Fruit fly (Drosophila melanogaster) whole organism, wandering third instar larva: ENCODE measurements around the gene Mesh1.

Experiments
- CG32264 ChIP-seq: fragments of 200-800 bp; sonication (Bioruptor generic); optimal IDR thresholded peaks from 2 replicates; lab custom pipeline; 2016; ENCODE audit warnings: missing biosample characterization, missing genetic modification characterization
- br ChIP-seq: fragments of 200-800 bp; sonication (Bioruptor generic); optimal IDR thresholded peaks from 2 replicates; lab custom pipeline; 2016; ENCODE audit warnings: missing biosample characterization, missing genetic modification characterization
- foxo ChIP-seq, 2 experiments: fragments of 200-800 bp; sonication (Bioruptor generic); optimal IDR thresholded peaks; 2 replicates in 1 of 2; 3 replicates in 1 of 2; lab custom pipeline; 2016 to 2017; ENCODE audit warnings: missing biosample characterization in 2 of 2, missing genetic modification characterization in 2 of 2
- h ChIP-seq: fragments of 200-800 bp; sonication (Bioruptor generic); optimal IDR thresholded peaks from 3 replicates; lab custom pipeline; 2016; ENCODE audit warnings: missing biosample characterization, mild to moderate bottlenecking, missing genetic modification characterization

DNA sequence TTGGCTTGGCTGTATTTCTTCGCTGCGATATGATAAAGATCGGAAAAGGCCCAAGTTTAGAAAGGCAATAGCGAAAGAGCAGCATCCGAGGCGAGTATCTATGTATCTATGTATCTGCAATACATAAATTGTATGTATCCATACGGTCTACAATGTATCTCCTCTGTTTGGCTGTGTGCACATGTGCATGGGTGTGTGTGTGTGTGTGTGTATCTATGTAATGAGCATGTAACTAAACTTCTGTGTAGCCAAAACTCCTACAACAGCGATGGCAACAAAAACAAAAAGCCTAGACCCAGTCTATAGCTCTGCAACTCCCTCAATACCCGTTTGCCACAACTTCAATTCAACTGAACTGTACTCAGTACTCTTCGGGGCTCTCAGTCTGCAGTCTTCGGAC lies 7.8 kb upstream of the Mesh1 start:
- TF ChIP-seq br (GFP tag; lab: Kevin White, UChicago) (no peak), foxo (GFP tag; optimal IDR thresholded peaks at IDR 0.05; lab: Kevin White, UChicago) (no peak), h (GFP tag; lab: Kevin White, UChicago) (no peak), CG32264 (GFP tag; lab: Kevin White, UChicago) (no peak)
